Worm (Caenorhabditis elegans) whole organism, young adult: Measurements from ENCODE around the gene F16F9.4.

Experiments used
- C17E4.6 ChIP-seq: fragments of 200-800 bp; sonication (Bioruptor generic); IDR thresholded peaks from 2 replicates; pipeline ENCODE4 v1.3.6; 2022; ENCODE audit warnings: missing genetic modification reagents, missing genetic modification characterization, missing compliant biosample characterization
- F22D6.2 ChIP-seq: sonication (generic microtip); optimal IDR thresholded peaks from 2 replicates; lab custom pipeline; 2016; ENCODE audit warnings: mild to moderate bottlenecking, missing genetic modification characterization, missing compliant biosample characterization
- F33H1.4 ChIP-seq: fragments of 200-800 bp; sonication (Bioruptor generic); IDR thresholded peaks from 2 replicates; pipeline ENCODE4 v1.3.6; 2022; ENCODE audit warnings: missing genetic modification reagents, missing genetic modification characterization, missing compliant biosample characterization
- attf-6 ChIP-seq: fragments of 200-800 bp; sonication (Bioruptor generic); IDR thresholded peaks from 2 replicates; pipeline ENCODE4 v1.3.6; 2022; ENCODE audit warnings: missing genetic modification reagents, missing genetic modification characterization, missing compliant biosample characterization
- die-1 ChIP-seq: sonication (generic microtip); optimal IDR thresholded peaks from 2 replicates; lab custom pipeline; 2016; ENCODE audit warnings: missing genotype, mild to moderate bottlenecking, missing genetic modification characterization, missing compliant biosample characterization
- nfya-1 ChIP-seq: sonication (generic microtip); optimal IDR thresholded peaks from 2 replicates; lab custom pipeline; 2017; ENCODE audit warnings: antibody characterized with exemption, missing compliant biosample characterization, missing genetic modification characterization, borderline replicate concordance; ENCODE audit not compliant: insufficient read depth
- tbp1 ChIP-seq: fragments of 200-800 bp; sonication (Bioruptor generic); optimal IDR thresholded peaks from 2 replicates; lab custom pipeline; 2018; ENCODE audit warnings: mild to moderate bottlenecking, missing genetic modification characterization, missing compliant biosample characterization

DNA sequence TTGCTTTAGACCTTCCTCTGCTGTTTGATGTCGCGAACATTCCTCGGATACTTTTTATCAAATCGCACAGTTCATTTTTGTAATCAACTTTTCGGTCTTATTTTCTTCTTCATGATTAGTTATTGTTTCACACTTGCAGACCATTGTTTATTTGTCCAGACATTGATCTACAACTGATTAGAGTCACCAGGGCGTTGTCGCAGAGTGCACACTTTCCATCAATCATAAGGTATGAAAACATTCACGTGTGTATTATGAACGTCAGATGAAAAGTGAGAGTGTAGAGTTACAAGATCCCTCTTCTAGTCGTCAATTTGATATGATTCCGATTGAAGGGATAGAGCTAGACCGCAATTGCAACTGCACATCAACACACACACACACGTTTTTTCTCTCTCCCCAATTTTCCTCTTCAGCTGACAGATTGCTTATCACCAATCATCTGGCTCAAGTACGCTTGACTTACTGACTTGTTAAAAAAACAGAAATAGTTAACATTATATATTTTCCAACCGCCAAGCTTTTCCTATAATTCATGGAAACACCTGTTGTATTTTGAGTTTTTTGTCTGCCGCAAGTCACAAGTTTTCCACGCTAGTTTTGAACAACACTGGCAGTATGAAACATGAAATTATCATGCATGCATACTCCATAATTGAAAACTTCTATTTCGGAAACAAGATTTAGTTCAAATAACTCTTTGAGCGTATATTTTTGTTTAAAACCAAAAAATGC lies 23.0 kb downstream of the F16F9.4 start:
- no peak for TF ChIP-seq F22D6.2 (tag; lab: Kevin White, UChicago)
- TF ChIP-seq nfya-1 (tag; lab: Kevin White, UChicago) = no peak
- TF ChIP-seq tbp1 (GFP tag; lab: Kevin White, UChicago) = no peak
- TF ChIP-seq F33H1.4 = no peak
- TF ChIP-seq attf-6 (GFP tag; lab: Robert Waterston, UW) = no peak
- TF ChIP-seq die-1 (tag; lab: Kevin White, UChicago) = no peak
- no peak for TF ChIP-seq C17E4.6 (GFP tag; lab: Robert Waterston, UW)
